Worm (Caenorhabditis elegans) whole organism, L2 larva: Measurements from ENCODE around the gene pkn-1.

Experiments used
- aly-2 ChIP-seq: fragments of 150-350 bp; optimal IDR thresholded peaks from 2 replicates; lab custom pipeline; 2014; ENCODE audit warnings: missing biosample characterization, missing genetic modification characterization
- ama-1 ChIP-seq: fragments of 150-350 bp; optimal IDR thresholded peaks from 2 replicates; lab custom pipeline; 2018; ENCODE audit warnings: inconsistent platforms
- elt-3 ChIP-seq: sonication (generic microtip); optimal IDR thresholded peaks from 2 replicates; lab custom pipeline; 2017; ENCODE audit warnings: missing biosample characterization, missing genetic modification characterization
- mbf-1 ChIP-seq: sonication (generic microtip); optimal IDR thresholded peaks from 2 replicates; lab custom pipeline; 2017; ENCODE audit warnings: missing biosample characterization, missing genetic modification characterization
- nhr-25 ChIP-seq: fragments of 150-350 bp; sonication (generic microtip); optimal IDR thresholded peaks from 3 replicates; lab custom pipeline; 2014; ENCODE audit warnings: missing biosample characterization, missing genetic modification characterization

ce11 chrX:10440781-10441180 is 43.7 kb downstream of the pkn-1 start:
- TF ChIP-seq aly-2 (tag; lab: Kevin White, UChicago): no peak
- no peak for TF ChIP-seq mbf-1 (tag; lab: Kevin White, UChicago)
- TF ChIP-seq elt-3 (tag; lab: Kevin White, UChicago): no peak
- no peak for TF ChIP-seq nhr-25 (tag; lab: Kevin White, UChicago)
- TF ChIP-seq ama-1 (lab: Kevin White, UChicago): no peak
